Fruit fly (Drosophila melanogaster) whole organism, adult: ENCODE data around the gene ND-39.
A peak's percentile ranks its signal among the peaks of the same experiment; 100 is the strongest.

ENCODE experiments used
- CG11617 ChIP-seq: fragments of 200-800 bp; sonication (Bioruptor generic); optimal IDR thresholded peaks from 2 replicates; lab custom pipeline; 2017; ENCODE audit warnings: mild to moderate bottlenecking, missing biosample characterization, missing genetic modification reagents, missing genetic modification characterization
- CG12768 ChIP-seq: fragments of 200-800 bp; sonication (Bioruptor generic); optimal IDR thresholded peaks from 2 replicates; lab custom pipeline; 2017; ENCODE audit warnings: missing biosample characterization, missing genetic modification characterization, mild to moderate bottlenecking, moderate library complexity, missing genetic modification reagents
- CG14711 ChIP-seq: fragments of 200-800 bp; sonication (Bioruptor generic); optimal IDR thresholded peaks from 2 replicates; lab custom pipeline; 2018; ENCODE audit warnings: missing biosample characterization, mild to moderate bottlenecking, missing genetic modification characterization, moderate library complexity
- CG1620 ChIP-seq: fragments of 200-800 bp; sonication (Bioruptor generic); optimal IDR thresholded peaks from 2 replicates; lab custom pipeline; 2016; ENCODE audit warnings: missing biosample characterization, missing genetic modification characterization
- bab1 ChIP-seq: fragments of 200-800 bp; sonication (Bioruptor generic); optimal IDR thresholded peaks from 3 replicates; lab custom pipeline; 2019; ENCODE audit warnings: missing biosample characterization, mild to moderate bottlenecking, missing genetic modification characterization, moderate library complexity
- cic ChIP-seq: fragments of 200-800 bp; sonication (Bioruptor generic); optimal IDR thresholded peaks from 2 replicates; lab custom pipeline; 2017; ENCODE audit warnings: missing biosample characterization, mild to moderate bottlenecking, missing genetic modification characterization, moderate library complexity
- kay ChIP-seq: fragments of 200-800 bp; sonication (Bioruptor generic); peaks from one replicate; lab custom pipeline; 2016; ENCODE audit warnings: missing biosample characterization, missing genetic modification characterization, borderline replicate concordance
- tj ChIP-seq: fragments of 200-800 bp; sonication (Bioruptor generic); optimal IDR thresholded peaks from 3 replicates; lab custom pipeline; 2017; ENCODE audit warnings: missing biosample characterization, mild to moderate bottlenecking, missing genetic modification characterization, moderate library complexity
- toe ChIP-seq: fragments of 200-800 bp; sonication (Bioruptor generic); optimal IDR thresholded peaks from 2 replicates; lab custom pipeline; 2016; ENCODE audit warnings: missing biosample characterization, missing genetic modification characterization

- TF ChIP-seq CG1620 (GFP tag; lab: Kevin White, UChicago) (no peak), CG11617 (GFP tag; lab: Kevin White, UChicago) (no peak), kay (GFP tag; lab: Kevin White, UChicago) (peak; percentile 90), toe (GFP tag; lab: Kevin White, UChicago) (no peak), bab1 (no peak), cic (GFP tag; lab: Kevin White, UChicago) (no peak), CG12768 (GFP tag; lab: Kevin White, UChicago) (no peak), tj (GFP tag; lab: Kevin White, UChicago) (no peak), CG14711 (tag; lab: Kevin White, UChicago) (no peak)
Observed at dm6 chr3L:20474197-20474788, 17.6 kb upstream of the ND-39 start, which contains the start of gene isoQC.
